Worm (Caenorhabditis elegans): ENCODE data around the gene T11F9.21.

T11F9.21 gene

ce11 chrV:11462963-11463453 is 29.5 kb upstream of the T11F9.21 start, which contains the start of gene zipt-16:
zipt-16 (plus strand) TSS chrV:11463013.
- TF ChIP-seq egl-44 (GFP tag; IDR thresholded peaks at IDR 0.05): no peak
- no peak for TF ChIP-seq B0336.3 (GFP tag; IDR thresholded peaks at IDR 0.05)
- no peak for TF ChIP-seq lag-1 (GFP tag; IDR thresholded peaks at IDR 0.05)
- TF ChIP-seq hmg-20 (GFP tag; IDR thresholded peaks at IDR 0.05): no peak
- no peak for TF ChIP-seq atf-7 (tag; optimal IDR thresholded peaks at IDR 0.05)
- no peak for TF ChIP-seq F49E8.2 (tag; optimal IDR thresholded peaks at IDR 0.05; ENCODE audit: insufficient read depth)
- TF ChIP-seq rcor-1 (GFP tag; IDR thresholded peaks at IDR 0.05): no peak
- TF ChIP-seq madf-8 (GFP tag; conservative IDR thresholded peaks at IDR 0.05): no peak
- no peak for TF ChIP-seq dpff-1 (tag; optimal IDR thresholded peaks at IDR 0.05)
- no peak for TF ChIP-seq ccch-3 (GFP tag; optimal IDR thresholded peaks at IDR 0.05)
- TF ChIP-seq nhr-179 (tag; optimal IDR thresholded peaks at IDR 0.05): no peak
- TF ChIP-seq snpc-1.3 (tag; optimal IDR thresholded peaks at IDR 0.05; ENCODE audit: insufficient read depth): no peak
- no peak for TF ChIP-seq nhr-120 (GFP tag; IDR thresholded peaks at IDR 0.05)
- TF ChIP-seq unc-62 (GFP tag; optimal IDR thresholded peaks at IDR 0.05): no peak
- TF ChIP-seq C06A6.2 (GFP tag; conservative IDR thresholded peaks at IDR 0.05): no peak
- no peak for TF ChIP-seq sptf-2 (GFP tag; optimal IDR thresholded peaks at IDR 0.05)
- TF ChIP-seq madf-10 (tag; optimal IDR thresholded peaks at IDR 0.05): no peak
- no peak for TF ChIP-seq ceh-91 (GFP tag; IDR thresholded peaks at IDR 0.05)

- TF ChIP-seq atf-7 (tag; optimal IDR thresholded peaks at IDR 0.05) (no peak), hrde-1 (tag; optimal IDR thresholded peaks at IDR 0.05; ENCODE audit: borderline replicate concordance) (no peak), bed-1 (GFP tag; IDR thresholded peaks at IDR 0.05) (no peak), nhr-80 (tag; optimal IDR thresholded peaks at IDR 0.05) (peak; percentile 92), egl-44 (GFP tag; IDR thresholded peaks at IDR 0.05) (no peak), sptf-2 (GFP tag; optimal IDR thresholded peaks at IDR 0.05) (no peak), xnd-1 (tag; optimal IDR thresholded peaks at IDR 0.05) (no peak), ekl-4 (GFP tag; IDR thresholded peaks at IDR 0.05) (no peak), gei-17 (GFP tag; optimal IDR thresholded peaks at IDR 0.05) (no peak), ceh-58 (GFP tag; IDR thresholded peaks at IDR 0.05) (no peak), let-607 (tag; optimal IDR thresholded peaks at IDR 0.05) (peak in 1 of 2 experiments; percentile 23), ets-4 (GFP tag; optimal IDR thresholded peaks at IDR 0.05) (peak; percentile 38), ceh-100 (GFP tag; IDR thresholded peaks at IDR 0.05) (no peak), rcor-1 (GFP tag; IDR thresholded peaks at IDR 0.05) (no peak), lsl-1 (GFP tag; optimal IDR thresholded peaks at IDR 0.05) (no peak)
These were observed 22.3 kb upstream of the T11F9.21 start, which contains the start of gene aat-6 for ce11 chrV:11470210-11470713. aat-6 (minus strand) TSS chrV:11470663.

ce11 chrV:11472209-11472608 is 20.3 kb upstream of the T11F9.21 start, which contains the start of the genes nas-20 and nas-21:
nas-20 (minus strand) TSS chrV:11472309.
nas-21 (plus strand) TSS chrV:11472564.
- TF ChIP-seq attf-6 (GFP tag; IDR thresholded peaks at IDR 0.05): no peak
- TF ChIP-seq athp-1 (tag; optimal IDR thresholded peaks at IDR 0.05): no peak
- TF ChIP-seq sea-2 (GFP tag; IDR thresholded peaks at IDR 0.05): no peak
- no peak for TF ChIP-seq F37B4.10 (GFP tag; IDR thresholded peaks at IDR 0.05)
- TF ChIP-seq ztf-26 (tag; optimal IDR thresholded peaks at IDR 0.05): no peak
- no peak for TF ChIP-seq K11D2.4 (GFP tag; IDR thresholded peaks at IDR 0.05)
- TF ChIP-seq egrh-3 (GFP tag; IDR thresholded peaks at IDR 0.05): no peak
- no peak for TF ChIP-seq rpc-1 (optimal IDR thresholded peaks at IDR 0.05)
- no peak for TF ChIP-seq rpc-1 (tag; optimal IDR thresholded peaks at IDR 0.05)
- TF ChIP-seq pha-4 (tag; optimal IDR thresholded peaks at IDR 0.05): no peak
- no peak for TF ChIP-seq T07F8.4 (tag; optimal IDR thresholded peaks at IDR 0.05)
- no peak for TF ChIP-seq ceh-58 (GFP tag; IDR thresholded peaks at IDR 0.05)
- TF ChIP-seq hlh-12 (tag; optimal IDR thresholded peaks at IDR 0.05): no peak
- TF ChIP-seq madf-6 (GFP tag; IDR thresholded peaks at IDR 0.05): no peak
